Fruit fly (Drosophila melanogaster): ENCODE results near the gene Surf4.

The Surf4 gene

dm6 chr3R:15347822-15348221 lies 1.8 kb upstream of the Surf4 start, which contains the start of the genes CG42726 and CG42727 (continued):
- TF ChIP-seq CG18619 (GFP tag; optimal IDR thresholded peaks at IDR 0.05): peak; percentile 17
- TF ChIP-seq CG32532 (GFP tag; IDR thresholded peaks at IDR 0.05): peak; percentile 16; the same call in 1 of the 2 replicates
- TF ChIP-seq Pdp1 (GFP tag; optimal IDR thresholded peaks at IDR 0.05): peak in 1 of 2 experiments; percentile 31
- TF ChIP-seq odd (GFP tag; optimal IDR thresholded peaks at IDR 0.05): no peak
- no peak for TF ChIP-seq tap (tag; optimal IDR thresholded peaks at IDR 0.05)
- peak; percentile 31; the same call in 1 of the 2 replicates for TF ChIP-seq Ptx1 (GFP tag; IDR thresholded peaks at IDR 0.05)
- TF ChIP-seq CG11695 (GFP tag; IDR thresholded peaks at IDR 0.05): no peak
- TF ChIP-seq ci (GFP tag; IDR thresholded peaks at IDR 0.05): peak; percentile 66
- peak; percentile 75 for TF ChIP-seq MESR4 (GFP tag; optimal IDR thresholded peaks at IDR 0.05)
- TF ChIP-seq nom (GFP tag; optimal IDR thresholded peaks at IDR 0.05): no peak
- TF ChIP-seq az2 (GFP tag; optimal IDR thresholded peaks at IDR 0.05): peak; percentile 2
- TF ChIP-seq sob (GFP tag; IDR thresholded peaks at IDR 0.05): 0 out of 2 replicates have a peak, but pooled peaks have one; percentile 42
- no peak for TF ChIP-seq CG4360 (GFP tag; IDR thresholded peaks at IDR 0.05)
- no peak for TF ChIP-seq cad (GFP tag; optimal IDR thresholded peaks at IDR 0.05)
- TF ChIP-seq gce (GFP tag; IDR thresholded peaks at IDR 0.05): 0 out of 3 replicates have a peak, but pooled peaks have one; percentile 27
- TF ChIP-seq CG43689 (GFP tag; IDR thresholded peaks at IDR 0.05): no peak
- peak; percentile 55 for TF ChIP-seq CG2712 (tag; optimal IDR thresholded peaks at IDR 0.05)
- peak; percentile 62; the same call in 1 of the 2 replicates for TF ChIP-seq Drgx (GFP tag; IDR thresholded peaks at IDR 0.05)
- no peak for TF ChIP-seq CG11093 (GFP tag; IDR thresholded peaks at IDR 0.05)
- no peak for TF ChIP-seq NK7.1 (GFP tag; optimal IDR thresholded peaks at IDR 0.05)
- peak; percentile 41; the same call in 1 of the 2 replicates for TF ChIP-seq Dref (GFP tag; IDR thresholded peaks at IDR 0.05)
- TF ChIP-seq CG12659 (GFP tag; optimal IDR thresholded peaks at IDR 0.05): peak; percentile 30
- TF ChIP-seq PHDP (tag; optimal IDR thresholded peaks at IDR 0.05): peak; percentile 48
- peak in 1 of 2 experiments; percentile 32 for TF ChIP-seq bsh (GFP tag; optimal IDR thresholded peaks at IDR 0.05)
- TF ChIP-seq phol (tag; optimal IDR thresholded peaks at IDR 0.05): peak; percentile 47
- TF ChIP-seq chif (GFP tag; optimal IDR thresholded peaks at IDR 0.05): no peak
- peak; percentile 26 for TF ChIP-seq Oli (tag; optimal IDR thresholded peaks at IDR 0.05)
- no peak for TF ChIP-seq sr (GFP tag; IDR thresholded peaks at IDR 0.05)
- no peak for TF ChIP-seq schlank (tag; optimal IDR thresholded peaks at IDR 0.05)
- TF ChIP-seq CG30403 (GFP tag; optimal IDR thresholded peaks at IDR 0.05): peak; percentile 45
- TF ChIP-seq fu2 (GFP tag; optimal IDR thresholded peaks at IDR 0.05): no peak
- TF ChIP-seq Mrtf (GFP tag; IDR thresholded peaks at IDR 0.05): 0 out of 3 replicates have a peak, but pooled peaks have one; percentile 12

dm6 chr3R:15345198-15346017 lies 568 bp downstream of the Surf4 start:
- TF ChIP-seq cg (GFP tag; optimal IDR thresholded peaks at IDR 0.05) (peak; percentile 76), grn (GFP tag; optimal IDR thresholded peaks at IDR 0.05) (peak; percentile 80), Xbp1 (GFP tag; optimal IDR thresholded peaks at IDR 0.05) (peak; percentile 51), sqz (GFP tag; optimal IDR thresholded peaks at IDR 0.05) (no peak), CG12769 (tag; optimal IDR thresholded peaks at IDR 0.05) (peak; percentile 31), Blimp-1 (GFP tag; optimal IDR thresholded peaks at IDR 0.05) (peak; percentile 98), CG33557 (GFP tag; optimal IDR thresholded peaks at IDR 0.05) (peak; percentile 9), CG15514 (GFP tag; optimal IDR thresholded peaks at IDR 0.05) (no peak), CG11696 (GFP tag; IDR thresholded peaks at IDR 0.05) (peak; percentile 62; the same call in 1 of the 2 replicates), Mes4 (GFP tag; optimal IDR thresholded peaks at IDR 0.05) (no peak), toy (GFP tag; IDR thresholded peaks at IDR 0.05) (no peak), Elba2 (GFP tag; optimal IDR thresholded peaks at IDR 0.05) (peak; percentile 83), CG12299 (tag; optimal IDR thresholded peaks at IDR 0.05) (no peak), CG15479 (GFP tag; optimal IDR thresholded peaks at IDR 0.05) (peak; percentile 80), CG5180 (GFP tag; optimal IDR thresholded peaks at IDR 0.05) (peak; percentile 44), Trl (optimal IDR thresholded peaks at IDR 0.05) (peak in 1 of 2 experiments; percentile 5), Trl (GFP tag; optimal IDR thresholded peaks at IDR 0.05) (no peak), exex (tag; optimal IDR thresholded peaks at IDR 0.05) (peak; percentile 3)
